Worm (Caenorhabditis elegans) whole organism, midembryonic: ENCODE data around the gene F59A7.2.

Source experiments
- T22C8.4 ChIP-seq: fragments of 200-800 bp; sonication (Bioruptor generic); IDR thresholded peaks from 2 replicates; pipeline ENCODE4 v1.3.6; 2022; ENCODE audit warnings: missing genetic modification characterization, missing compliant biosample characterization
- cog-1 ChIP-seq: sonication (generic microtip); optimal IDR thresholded peaks from 2 replicates; lab custom pipeline; 2016; ENCODE audit warnings: missing genetic modification characterization, missing compliant biosample characterization
- flt-1 ChIP-seq: fragments of 200-800 bp; sonication (Bioruptor generic); IDR thresholded peaks from 2 replicates; pipeline ENCODE4 v1.3.6; 2022; ENCODE audit warnings: missing genetic modification characterization, missing compliant biosample characterization
- klf-2 ChIP-seq: fragments of 200-800 bp; sonication (Bioruptor generic); conservative IDR thresholded peaks from 2 replicates; pipeline ENCODE4 v1.3.6; 2022; ENCODE audit warnings: missing genetic modification reagents, missing genetic modification characterization, missing compliant biosample characterization
- med-1 ChIP-seq: sonication (generic microtip); optimal IDR thresholded peaks from 2 replicates; lab custom pipeline; 2017; ENCODE audit warnings: missing genetic modification characterization, mild to moderate bottlenecking, missing compliant biosample characterization, antibody characterized with exemption, missing genetic modification reagents; ENCODE audit not compliant: insufficient read depth
- ref-1 ChIP-seq: fragments of 200-800 bp; sonication (Bioruptor generic); conservative IDR thresholded peaks from 2 replicates; pipeline ENCODE4 v1.3.6; 2022; ENCODE audit warnings: missing genetic modification reagents, missing genetic modification characterization, missing compliant biosample characterization
- tab-1 ChIP-seq: fragments of 200-800 bp; sonication (Bioruptor generic); IDR thresholded peaks from 2 replicates; pipeline ENCODE4 v1.3.6; 2022; ENCODE audit warnings: missing genetic modification characterization, missing compliant biosample characterization
- ztf-23 ChIP-seq: fragments of 200-800 bp; sonication (Bioruptor generic); IDR thresholded peaks from 2 replicates; pipeline ENCODE4 v1.3.6; 2022; ENCODE audit warnings: missing genetic modification reagents, missing genetic modification characterization, missing compliant biosample characterization
- ztf-29 ChIP-seq: fragments of 200-800 bp; sonication (Bioruptor generic); IDR thresholded peaks from 2 replicates; pipeline ENCODE4 v1.3.6; 2022; ENCODE audit warnings: missing genetic modification reagents, missing genetic modification characterization, missing compliant biosample characterization

The F59A7.2 gene

DNA sequence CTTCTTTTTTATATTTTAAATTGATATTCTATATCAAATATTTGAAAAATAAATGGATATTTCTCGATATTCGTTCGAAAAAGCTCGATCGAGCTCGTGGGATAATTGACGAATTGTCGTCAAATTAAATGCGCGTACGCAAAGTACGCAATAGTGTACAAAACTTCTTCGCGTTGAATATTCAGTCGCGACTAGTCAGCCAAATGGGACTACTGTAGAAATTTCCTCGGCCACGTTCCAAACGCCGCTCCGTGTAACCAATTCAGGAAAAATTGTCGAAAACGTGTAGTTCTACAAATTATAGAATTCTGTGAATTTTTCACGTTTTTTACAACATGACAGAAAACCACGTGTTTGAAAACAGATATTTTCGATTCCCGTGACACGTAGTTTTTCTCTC is 7.9 kb downstream of the F59A7.2 start:
- TF ChIP-seq cog-1 (tag; lab: Kevin White, UChicago): no peak
- TF ChIP-seq med-1 (GFP tag; lab: Kevin White, UChicago): no peak
- no peak for TF ChIP-seq tab-1 (GFP tag; lab: Robert Waterston, UW)
- TF ChIP-seq flt-1: no peak
- TF ChIP-seq ztf-23 (GFP tag; lab: Robert Waterston, UW): no peak
- no peak for TF ChIP-seq ztf-29 (GFP tag; lab: Robert Waterston, UW)
- no peak for TF ChIP-seq ref-1 (GFP tag; lab: Robert Waterston, UW)
- no peak for TF ChIP-seq klf-2 (GFP tag; lab: Robert Waterston, UW)
- TF ChIP-seq T22C8.4 (GFP tag; lab: Robert Waterston, UW): no peak

DNA sequence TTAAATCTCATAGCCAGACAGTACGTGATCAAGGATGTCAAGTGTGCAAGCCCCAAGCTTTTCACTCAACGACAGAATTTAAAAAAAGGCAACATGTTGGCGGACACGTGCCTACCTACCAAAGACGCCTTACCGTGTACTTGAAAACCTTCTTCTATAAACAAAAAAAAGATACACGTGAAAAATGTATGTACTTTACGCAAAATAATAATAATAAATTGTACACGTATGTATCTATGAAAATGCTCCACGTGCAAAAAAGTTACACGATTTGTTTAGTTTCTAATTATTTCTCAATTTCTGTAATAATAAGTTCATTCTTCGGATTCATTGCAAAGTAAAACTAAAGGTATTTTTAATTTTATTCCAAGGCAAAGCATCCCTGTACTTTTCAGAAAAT is 11.7 kb downstream of the F59A7.2 start, which contains the start of gene cysl-4:
cysl-4 (plus strand) TSS at position 301 of the 400 bp plus-strand sequence.
- TF ChIP-seq tab-1 (GFP tag; lab: Robert Waterston, UW): no peak
- TF ChIP-seq ztf-23 (GFP tag; lab: Robert Waterston, UW): no peak
- TF ChIP-seq ztf-29 (GFP tag; lab: Robert Waterston, UW): no peak
- TF ChIP-seq T22C8.4 (GFP tag; lab: Robert Waterston, UW): no peak
- TF ChIP-seq ref-1 (GFP tag; lab: Robert Waterston, UW): no peak
- TF ChIP-seq flt-1: no peak
- TF ChIP-seq cog-1 (tag; lab: Kevin White, UChicago): no peak
- TF ChIP-seq klf-2 (GFP tag; lab: Robert Waterston, UW): no peak
- no peak for TF ChIP-seq med-1 (GFP tag; lab: Kevin White, UChicago)

DNA sequence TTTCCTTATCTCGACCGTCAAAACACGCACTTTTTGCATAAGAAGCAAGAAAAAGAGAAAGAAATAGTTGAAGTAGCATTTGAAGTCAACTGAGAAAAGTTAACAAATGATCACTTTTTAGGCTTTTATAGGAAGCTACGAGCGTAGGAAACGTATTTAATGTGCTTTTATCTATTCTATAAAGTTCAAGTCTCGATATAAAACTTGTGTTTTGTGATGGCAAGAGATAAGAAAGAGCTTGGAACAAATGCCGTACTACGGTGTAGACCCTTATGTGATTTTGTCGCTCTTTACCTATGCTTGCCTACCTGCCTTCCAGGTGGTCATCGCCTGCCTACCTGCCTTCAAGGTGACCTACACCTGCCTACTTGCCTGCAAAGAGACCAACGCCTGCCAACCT is 12.1 kb downstream of the F59A7.2 start, which contains the start of gene clec-206:
clec-206 (minus strand) TSS at position 101 of the 400 bp plus-strand sequence.
- TF ChIP-seq T22C8.4 (GFP tag; lab: Robert Waterston, UW) (no peak), med-1 (GFP tag; lab: Kevin White, UChicago) (no peak), ref-1 (GFP tag; lab: Robert Waterston, UW) (no peak), ztf-23 (GFP tag; lab: Robert Waterston, UW) (no peak), cog-1 (tag; lab: Kevin White, UChicago) (no peak), flt-1 (no peak), tab-1 (GFP tag; lab: Robert Waterston, UW) (no peak), ztf-29 (GFP tag; lab: Robert Waterston, UW) (no peak), klf-2 (GFP tag; lab: Robert Waterston, UW) (no peak)

DNA sequence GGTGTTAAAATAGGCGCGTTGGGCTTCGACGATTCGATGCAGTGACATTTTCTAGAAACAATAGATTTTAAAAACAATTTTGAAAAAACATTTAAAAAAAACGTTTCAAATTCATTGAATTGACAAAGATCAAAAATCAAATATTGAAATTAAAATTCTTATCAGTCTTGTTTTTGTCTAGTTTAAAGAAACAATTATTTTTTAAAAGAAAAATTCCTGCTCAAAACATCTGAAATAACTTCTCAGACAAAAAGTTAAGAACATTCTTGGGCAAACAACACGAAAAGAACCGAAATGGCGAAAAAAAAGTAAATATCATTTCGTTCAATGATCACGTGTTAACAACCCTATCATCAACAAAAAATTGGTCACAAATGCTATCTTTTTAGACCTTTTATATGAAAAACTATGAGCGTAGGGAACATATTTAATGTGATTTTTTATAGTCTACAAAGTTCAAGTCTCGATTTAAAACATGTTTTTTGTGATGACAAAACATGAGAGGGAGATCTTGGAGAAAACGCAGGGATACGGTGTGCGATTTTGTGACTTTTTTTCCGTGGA is 16.7 kb downstream of the F59A7.2 start, which contains the start of gene alh-5:
alh-5 (minus strand) TSS at position 51 of the 564 bp plus-strand sequence.
- TF ChIP-seq cog-1 (tag; lab: Kevin White, UChicago) (no peak), ztf-29 (GFP tag; lab: Robert Waterston, UW) (no peak), med-1 (GFP tag; lab: Kevin White, UChicago) (no peak), ztf-23 (GFP tag; lab: Robert Waterston, UW) (no peak), T22C8.4 (GFP tag; lab: Robert Waterston, UW) (no peak), ref-1 (GFP tag; lab: Robert Waterston, UW) (no peak), klf-2 (GFP tag; lab: Robert Waterston, UW) (no peak), tab-1 (GFP tag; lab: Robert Waterston, UW) (no peak)

DNA sequence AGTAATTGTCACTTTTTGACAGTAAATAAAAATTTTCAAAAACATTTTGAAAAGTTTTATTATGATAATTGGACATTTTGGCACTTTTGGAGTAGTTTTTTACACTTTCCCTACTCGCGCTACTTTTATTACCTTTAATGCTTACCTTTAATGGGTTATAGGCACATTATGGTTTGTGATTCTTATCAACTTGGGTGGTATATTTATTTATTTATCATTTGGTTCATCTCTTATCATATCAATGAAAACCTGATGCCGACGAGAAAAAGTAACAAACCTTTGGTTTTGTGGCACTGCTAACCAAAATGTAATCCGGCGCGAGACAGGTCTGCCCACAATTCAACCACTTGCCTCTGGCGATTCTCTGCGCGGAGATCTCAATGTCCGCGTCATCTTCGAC is 18.0 kb downstream of the F59A7.2 start:
- TF ChIP-seq ztf-29 (GFP tag; lab: Robert Waterston, UW) (no peak), tab-1 (GFP tag; lab: Robert Waterston, UW) (no peak), ref-1 (GFP tag; lab: Robert Waterston, UW) (no peak), T22C8.4 (GFP tag; lab: Robert Waterston, UW) (no peak), med-1 (GFP tag; lab: Kevin White, UChicago) (no peak), ztf-23 (GFP tag; lab: Robert Waterston, UW) (no peak), klf-2 (GFP tag; lab: Robert Waterston, UW) (no peak)

DNA sequence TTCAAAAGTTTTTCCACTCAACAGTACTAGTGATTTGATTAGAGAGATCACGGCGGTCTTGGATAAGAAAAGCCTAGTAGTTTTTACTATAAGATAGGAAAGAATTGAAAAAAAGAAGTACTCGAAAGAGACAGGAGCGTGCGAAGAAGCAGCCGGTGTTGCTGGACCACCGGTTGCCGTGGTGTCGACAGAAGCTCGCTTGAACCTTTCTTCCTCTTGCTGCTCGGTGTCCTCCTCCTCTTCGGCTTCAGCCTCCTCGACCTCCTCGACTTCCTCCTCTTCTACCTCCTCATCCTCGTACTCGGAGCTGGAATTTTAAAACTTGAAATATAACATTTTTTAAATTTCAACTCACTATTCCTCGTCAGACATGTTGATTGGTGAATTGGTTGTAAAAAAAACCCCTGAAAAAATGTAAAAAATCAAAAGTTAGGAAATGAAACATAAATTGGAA is 23.8 kb downstream of the F59A7.2 start, which contains the start of gene tnt-4:
tnt-4 (minus strand) TSS at position 404 of the 454 bp plus-strand sequence.
- no peak for TF ChIP-seq med-1 (GFP tag; lab: Kevin White, UChicago)
- TF ChIP-seq flt-1: no peak
- no peak for TF ChIP-seq T22C8.4 (GFP tag; lab: Robert Waterston, UW)
- TF ChIP-seq tab-1 (GFP tag; lab: Robert Waterston, UW): no peak
- TF ChIP-seq ztf-23 (GFP tag; lab: Robert Waterston, UW): no peak
- TF ChIP-seq ztf-29 (GFP tag; lab: Robert Waterston, UW): no peak
- no peak for TF ChIP-seq klf-2 (GFP tag; lab: Robert Waterston, UW)
- no peak for TF ChIP-seq cog-1 (tag; lab: Kevin White, UChicago)
- no peak for TF ChIP-seq ref-1 (GFP tag; lab: Robert Waterston, UW)

DNA sequence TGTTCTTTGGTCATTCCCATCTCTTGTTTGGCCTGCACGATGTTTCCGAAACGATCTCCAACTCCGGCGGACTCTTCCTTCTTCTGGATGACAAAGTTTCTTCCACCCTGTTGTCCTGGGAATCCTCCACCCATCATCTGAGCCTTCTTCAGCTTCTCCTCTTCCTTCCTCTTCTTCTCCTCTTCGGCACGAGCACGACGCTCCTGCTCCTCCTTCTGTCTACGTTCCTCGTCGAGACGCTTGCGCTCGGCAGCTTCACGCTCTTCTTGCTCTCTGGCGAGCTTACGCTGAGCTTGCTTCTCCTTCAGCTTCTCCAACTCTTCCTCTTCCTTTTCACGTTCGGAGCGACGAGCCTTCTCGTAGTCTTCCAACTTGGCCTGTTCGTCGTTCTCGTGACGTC is 24.9 kb downstream of the F59A7.2 start:
- no peak for TF ChIP-seq tab-1 (GFP tag; lab: Robert Waterston, UW)
- TF ChIP-seq flt-1: no peak
- no peak for TF ChIP-seq ztf-23 (GFP tag; lab: Robert Waterston, UW)
- no peak for TF ChIP-seq med-1 (GFP tag; lab: Kevin White, UChicago)
- no peak for TF ChIP-seq cog-1 (tag; lab: Kevin White, UChicago)
- TF ChIP-seq T22C8.4 (GFP tag; lab: Robert Waterston, UW): no peak
- TF ChIP-seq ztf-29 (GFP tag; lab: Robert Waterston, UW): no peak
- TF ChIP-seq ref-1 (GFP tag; lab: Robert Waterston, UW): no peak
- TF ChIP-seq klf-2 (GFP tag; lab: Robert Waterston, UW): no peak

DNA sequence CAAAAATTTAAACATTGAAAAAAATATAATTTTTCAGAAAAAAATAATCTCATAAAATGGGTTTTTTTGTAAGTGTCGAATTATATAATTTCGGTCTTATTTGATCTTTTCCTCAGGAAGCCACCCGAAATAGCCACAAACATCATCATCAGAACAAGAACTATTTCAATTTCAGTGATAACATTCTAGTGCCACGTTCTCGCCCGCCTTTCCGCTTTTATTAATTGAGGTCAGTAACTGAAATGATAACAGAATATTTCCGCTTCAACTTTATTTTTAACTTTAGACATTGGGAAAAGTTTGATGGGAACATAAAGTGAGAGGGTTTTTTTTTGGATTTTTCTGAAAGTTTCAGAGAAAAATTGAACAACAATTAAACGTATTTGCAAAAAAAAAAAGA is 27.1 kb downstream of the F59A7.2 start:
- TF ChIP-seq tab-1 (GFP tag; lab: Robert Waterston, UW) (no peak), klf-2 (GFP tag; lab: Robert Waterston, UW) (no peak), ztf-29 (GFP tag; lab: Robert Waterston, UW) (no peak), T22C8.4 (GFP tag; lab: Robert Waterston, UW) (no peak), med-1 (GFP tag; lab: Kevin White, UChicago) (no peak), cog-1 (tag; lab: Kevin White, UChicago) (no peak), flt-1 (no peak), ref-1 (GFP tag; lab: Robert Waterston, UW) (no peak), ztf-23 (GFP tag; lab: Robert Waterston, UW) (no peak)
